Worm (Caenorhabditis elegans) whole organism, L2 larva: ENCODE measurements around the gene F13H8.6.

ENCODE experiments used
- C34F6.9 ChIP-seq: fragments of 150-350 bp; optimal IDR thresholded peaks from 2 replicates; lab custom pipeline; 2014; ENCODE audit warnings: missing biosample characterization, missing genetic modification characterization
- alr-1 ChIP-seq: fragments of 150-350 bp; optimal IDR thresholded peaks from 2 replicates; lab custom pipeline; 2014; ENCODE audit warnings: missing biosample characterization, missing genetic modification characterization
- aly-2 ChIP-seq: fragments of 150-350 bp; optimal IDR thresholded peaks from 2 replicates; lab custom pipeline; 2014; ENCODE audit warnings: missing biosample characterization, missing genetic modification characterization
- ama-1 ChIP-seq: fragments of 150-350 bp; optimal IDR thresholded peaks from 2 replicates; lab custom pipeline; 2018; ENCODE audit warnings: inconsistent platforms
- ceh-16 ChIP-seq: fragments of 150-350 bp; optimal IDR thresholded peaks from 2 replicates; lab custom pipeline; 2014; ENCODE audit warnings: missing biosample characterization, missing genetic modification characterization
- ceh-82 ChIP-seq: fragments of 150-350 bp; optimal IDR thresholded peaks from 2 replicates; lab custom pipeline; 2014; ENCODE audit warnings: missing biosample characterization, missing genetic modification characterization
- mbf-1 ChIP-seq: sonication (generic microtip); optimal IDR thresholded peaks from 2 replicates; lab custom pipeline; 2017; ENCODE audit warnings: missing biosample characterization, missing genetic modification characterization
- nhr-12 ChIP-seq: fragments of 150-350 bp; optimal IDR thresholded peaks from 2 replicates; lab custom pipeline; 2014; ENCODE audit warnings: missing biosample characterization, missing genetic modification characterization
- nhr-129 ChIP-seq: fragments of 150-350 bp; optimal IDR thresholded peaks from 2 replicates; lab custom pipeline; 2014; ENCODE audit warnings: missing biosample characterization, missing genetic modification characterization
- nhr-237 ChIP-seq: fragments of 150-350 bp; optimal IDR thresholded peaks from 2 replicates; lab custom pipeline; 2014; ENCODE audit warnings: missing biosample characterization, missing genetic modification characterization
- zag-1 ChIP-seq: fragments of 150-350 bp; optimal IDR thresholded peaks from 2 replicates; lab custom pipeline; 2014; ENCODE audit warnings: missing biosample characterization, missing genetic modification characterization

DNA sequence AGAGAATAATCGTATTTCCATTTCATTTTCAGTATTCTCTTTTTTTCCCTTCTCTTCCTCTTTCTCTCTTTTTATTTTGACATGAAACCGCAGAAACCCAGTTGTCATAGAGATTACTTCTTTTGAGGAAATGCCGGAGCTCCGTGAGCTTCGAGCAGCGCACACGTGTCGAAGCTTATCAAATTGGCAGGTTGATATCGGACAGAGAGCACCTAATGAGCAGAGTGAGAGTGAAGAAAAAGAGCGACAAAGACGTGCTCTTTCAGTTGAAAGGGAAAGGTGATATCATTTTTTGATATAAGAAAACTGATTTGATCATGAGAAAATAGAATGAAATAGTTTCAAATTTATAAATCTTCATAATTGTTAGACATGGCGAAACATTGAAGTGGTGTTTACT lies 48.6 kb upstream of the F13H8.6 start, which contains the start of gene C32D5.14:
- no peak for TF ChIP-seq ceh-82 (tag; lab: Kevin White, UChicago)
- no peak for TF ChIP-seq nhr-237 (tag; lab: Kevin White, UChicago)
- TF ChIP-seq zag-1 (tag; lab: Kevin White, UChicago) = no peak
- no peak for TF ChIP-seq nhr-12
- TF ChIP-seq alr-1 (tag; lab: Kevin White, UChicago) = no peak
- no peak for TF ChIP-seq C34F6.9 (tag; lab: Kevin White, UChicago)
- no peak for TF ChIP-seq mbf-1 (tag; lab: Kevin White, UChicago)
- no peak for TF ChIP-seq ama-1 (lab: Kevin White, UChicago)
- no peak for TF ChIP-seq ceh-16 (tag; lab: Kevin White, UChicago)
- TF ChIP-seq aly-2 = no peak
- no peak for TF ChIP-seq nhr-129
